Fruit fly (Drosophila melanogaster): ENCODE results near the gene noi.
A peak's percentile ranks its signal among the peaks of the same experiment; 100 is the strongest.

DNA sequence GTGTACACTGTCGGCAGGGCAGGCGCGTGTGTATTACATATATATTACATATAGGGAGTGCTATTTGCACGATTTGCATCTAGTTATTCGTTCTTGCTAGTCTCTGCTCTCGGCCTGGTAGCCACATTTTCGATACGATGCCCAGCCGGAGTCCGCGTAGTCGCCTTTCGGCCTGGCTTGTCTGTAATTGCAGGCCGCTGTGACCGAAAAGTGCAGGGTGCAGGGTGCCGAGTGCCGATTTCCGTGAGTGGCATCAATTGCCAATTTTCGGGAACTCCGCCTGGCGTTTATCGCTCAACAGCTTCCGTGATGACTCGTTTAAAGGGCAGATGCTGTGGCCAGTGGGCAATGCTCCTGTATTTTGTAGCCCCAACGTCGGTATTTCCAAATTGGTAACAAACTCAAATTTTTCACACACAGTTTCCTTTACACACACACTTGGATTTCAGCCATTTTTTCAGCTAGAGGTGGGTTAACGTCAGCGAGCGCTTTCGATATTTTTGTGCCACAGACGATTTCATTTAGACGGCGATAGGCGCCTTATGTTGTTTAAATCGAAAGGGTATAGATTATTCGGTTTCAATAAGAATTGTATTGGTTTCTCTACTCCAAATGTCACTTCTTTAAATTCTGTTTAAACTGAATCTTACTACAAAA is 3.3 kb downstream of the noi start, which contains the start of gene CG2926:
- peak in 1 of 2 experiments; percentile 33 for TF ChIP-seq crp (GFP tag; optimal IDR thresholded peaks at IDR 0.05)
- TF ChIP-seq CoRest (tag; optimal IDR thresholded peaks at IDR 0.05), result no peak
- peak; percentile 89 for TF ChIP-seq Scr (GFP tag; IDR thresholded peaks at IDR 0.05; ENCODE audit: partially characterized antibody)

Measured in whole organism, embryonic.